Fruit fly (Drosophila melanogaster) whole organism, embryonic: ENCODE results near the gene axo.

Source experiments
- Adf1 ChIP-seq: fragments of 200-800 bp; sonication (Bioruptor generic); IDR thresholded peaks from 2 replicates; pipeline ENCODE4 v1.3.6; 2022; ENCODE audit warnings: missing biosample characterization, missing genetic modification characterization
- B-H1 ChIP-seq: fragments of 200-800 bp; sonication (Bioruptor generic); IDR thresholded peaks from 3 replicates; pipeline ENCODE4 v1.3.6; 2022; ENCODE audit warnings: missing biosample characterization, missing genetic modification characterization
- Bteb2 ChIP-seq: fragments of 200-800 bp; sonication (Bioruptor generic); optimal IDR thresholded peaks from 2 replicates; lab custom pipeline; 2016; ENCODE audit warnings: missing biosample characterization, missing genetic modification characterization
- CG10366 ChIP-seq: fragments of 200-800 bp; sonication (Bioruptor generic); IDR thresholded peaks from 2 replicates; pipeline ENCODE4 v1.3.6; 2022; ENCODE audit warnings: missing biosample characterization, missing genetic modification characterization
- CG11085 ChIP-seq: fragments of 200-800 bp; sonication (Bioruptor generic); IDR thresholded peaks from 2 replicates; pipeline ENCODE4 v1.3.6; 2022; ENCODE audit warnings: missing biosample characterization, missing genetic modification characterization
- CG11504 ChIP-seq: fragments of 200-800 bp; sonication (Bioruptor generic); optimal IDR thresholded peaks from 3 replicates; lab custom pipeline; 2019; ENCODE audit warnings: missing biosample characterization, mild to moderate bottlenecking, missing genetic modification characterization, moderate library complexity
- CG11695 ChIP-seq: fragments of 200-800 bp; sonication (Bioruptor generic); IDR thresholded peaks from 3 replicates; pipeline ENCODE4 v1.3.6; 2022; ENCODE audit warnings: missing biosample characterization, missing genetic modification characterization
- CG12299 ChIP-seq: fragments of 200-800 bp; sonication (Bioruptor generic); optimal IDR thresholded peaks from 2 replicates; lab custom pipeline; 2018; ENCODE audit warnings: missing biosample characterization, mild to moderate bottlenecking, missing genetic modification characterization
- CG15601 ChIP-seq: fragments of 200-800 bp; sonication (Bioruptor generic); optimal IDR thresholded peaks from 3 replicates; lab custom pipeline; 2019; ENCODE audit warnings: missing biosample characterization, mild to moderate bottlenecking, missing genetic modification characterization, moderate library complexity
- CG17802 ChIP-seq: fragments of 200-800 bp; sonication (Bioruptor generic); optimal IDR thresholded peaks from 2 replicates; lab custom pipeline; 2018; ENCODE audit warnings: missing biosample characterization, mild to moderate bottlenecking, missing genetic modification characterization, moderate library complexity
- CG31224 ChIP-seq: fragments of 200-800 bp; sonication (Bioruptor generic); IDR thresholded peaks from 2 replicates; pipeline ENCODE4 v1.3.6; 2022; ENCODE audit warnings: missing biosample characterization, missing genetic modification characterization
- CG4360 ChIP-seq: fragments of 200-800 bp; sonication (Bioruptor generic); IDR thresholded peaks from 2 replicates; pipeline ENCODE4 v1.3.6; 2022; ENCODE audit warnings: missing biosample characterization, missing genetic modification characterization
- CG6765 ChIP-seq: fragments of 200-800 bp; sonication (Bioruptor generic); optimal IDR thresholded peaks from 3 replicates; lab custom pipeline; 2017; ENCODE audit warnings: missing biosample characterization, mild to moderate bottlenecking, missing genetic modification characterization
- CG8388 ChIP-seq: fragments of 200-800 bp; sonication (Bioruptor generic); optimal IDR thresholded peaks from 2 replicates; lab custom pipeline; 2019; ENCODE audit warnings: missing biosample characterization, mild to moderate bottlenecking, missing genetic modification characterization, moderate library complexity
- CG9727 ChIP-seq: fragments of 200-800 bp; sonication (Bioruptor generic); optimal IDR thresholded peaks from 3 replicates; lab custom pipeline; 2017; ENCODE audit warnings: missing biosample characterization, mild to moderate bottlenecking, missing genetic modification characterization
- Dip2 ChIP-seq: fragments of 200-800 bp; sonication (Bioruptor generic); IDR thresholded peaks from 2 replicates; pipeline ENCODE4 v1.3.6; 2022; ENCODE audit warnings: missing biosample characterization, missing genetic modification characterization
- MESR4 ChIP-seq: fragments of 200-800 bp; sonication (Bioruptor generic); optimal IDR thresholded peaks from 2 replicates; lab custom pipeline; 2018; ENCODE audit warnings: missing biosample characterization, mild to moderate bottlenecking, missing genetic modification characterization, moderate library complexity
- MTF-1 ChIP-seq: fragments of 200-800 bp; sonication (Bioruptor generic); optimal IDR thresholded peaks from 2 replicates; lab custom pipeline; 2018; ENCODE audit warnings: missing biosample characterization, mild to moderate bottlenecking, missing genetic modification characterization, borderline replicate concordance
- Nf-YA ChIP-seq: fragments of 200-800 bp; sonication (Bioruptor generic); IDR thresholded peaks from 2 replicates; pipeline ENCODE4 v1.3.6; 2022; ENCODE audit warnings: missing biosample characterization, missing genetic modification characterization
- Ptx1 ChIP-seq: fragments of 200-800 bp; sonication (Bioruptor generic); IDR thresholded peaks from 2 replicates; pipeline ENCODE4 v1.3.6; 2022; ENCODE audit warnings: missing biosample characterization, missing genetic modification characterization
- Stat92E ChIP-seq, 3 experiments: fragments of >200 bp in 2 of 3; fragments of 200-800 bp in 1 of 3; sonication (Bioruptor generic) in 1 of 3; optimal IDR thresholded peaks; 2 replicates each; lab custom pipeline; 2017 to 2019; ENCODE audit warnings: missing biosample characterization in 3 of 3, missing genetic modification characterization in 3 of 3, mild to moderate bottlenecking in 1 of 3, moderate library complexity in 1 of 3
- ab ChIP-seq: fragments of 200-800 bp; sonication (Bioruptor generic); optimal IDR thresholded peaks from 2 replicates; lab custom pipeline; 2016; ENCODE audit warnings: missing biosample characterization, missing genetic modification characterization
- ara ChIP-seq: fragments of 200-800 bp; sonication (Bioruptor generic); IDR thresholded peaks from 2 replicates; pipeline ENCODE4 v1.3.6; 2022; ENCODE audit warnings: missing biosample characterization, missing genetic modification characterization
- chinmo ChIP-seq: fragments of 200-800 bp; sonication (Bioruptor generic); IDR thresholded peaks from 4 replicates; pipeline ENCODE4 v1.3.6; 2022; ENCODE audit warnings: missing biosample characterization, missing genetic modification characterization; ENCODE audit not compliant: partially characterized antibody
- dimm ChIP-seq: fragments of 200-800 bp; sonication (Bioruptor generic); IDR thresholded peaks from 2 replicates; pipeline ENCODE4 v1.3.6; 2022; ENCODE audit warnings: missing biosample characterization, missing genetic modification characterization
- dmrt99B ChIP-seq: fragments of 200-800 bp; sonication (Bioruptor generic); optimal IDR thresholded peaks from 2 replicates; lab custom pipeline; 2018; ENCODE audit warnings: missing biosample characterization, mild to moderate bottlenecking, missing genetic modification characterization, moderate library complexity
- fd102C ChIP-seq: fragments of 200-800 bp; sonication (Bioruptor generic); optimal IDR thresholded peaks from 2 replicates; lab custom pipeline; 2018; ENCODE audit warnings: missing biosample characterization, mild to moderate bottlenecking, missing genetic modification characterization, moderate library complexity
- fd64A ChIP-seq: fragments of 200-800 bp; sonication (Bioruptor generic); optimal IDR thresholded peaks from 3 replicates; lab custom pipeline; 2018; ENCODE audit warnings: missing biosample characterization, mild to moderate bottlenecking, missing genetic modification characterization
- gro ChIP-seq: fragments of 200-800 bp; sonication (Bioruptor generic); optimal IDR thresholded peaks from 2 replicates; lab custom pipeline; 2016; ENCODE audit warnings: missing biosample characterization, missing genetic modification characterization
- her ChIP-seq: fragments of 200-800 bp; sonication (Bioruptor generic); optimal IDR thresholded peaks from 2 replicates; lab custom pipeline; 2016; ENCODE audit warnings: missing biosample characterization, missing genetic modification characterization
- lmd ChIP-seq: fragments of 200-800 bp; sonication (Bioruptor generic); IDR thresholded peaks from 2 replicates; pipeline ENCODE4 v1.3.6; 2022; ENCODE audit warnings: missing biosample characterization, missing genetic modification characterization
- phol ChIP-seq: fragments of 200-800 bp; sonication (Bioruptor generic); optimal IDR thresholded peaks from 3 replicates; lab custom pipeline; 2018; ENCODE audit warnings: missing biosample characterization, mild to moderate bottlenecking, missing genetic modification characterization, moderate library complexity
- salm ChIP-seq: fragments of 200-800 bp; sonication (Bioruptor generic); optimal IDR thresholded peaks from 2 replicates; lab custom pipeline; 2018; ENCODE audit warnings: missing biosample characterization, mild to moderate bottlenecking, missing genetic modification characterization
- sens ChIP-seq: fragments of 200-800 bp; sonication (Bioruptor generic); peaks from one replicate; lab custom pipeline; 2016; ENCODE audit warnings: missing biosample characterization, missing genetic modification characterization
- sr ChIP-seq: fragments of 200-800 bp; sonication (Bioruptor generic); IDR thresholded peaks from 3 replicates; pipeline ENCODE4 v1.3.6; 2022; ENCODE audit warnings: missing biosample characterization, missing genetic modification characterization
- tgo ChIP-seq: fragments of 200-800 bp; sonication (Bioruptor generic); IDR thresholded peaks from 3 replicates; pipeline ENCODE4 v1.3.6; 2022; ENCODE audit warnings: missing biosample characterization, missing genetic modification characterization
- vvl ChIP-seq: fragments of 200-800 bp; sonication (Bioruptor generic); IDR thresholded peaks from 2 replicates; pipeline ENCODE4 v1.3.6; 2022; ENCODE audit warnings: missing biosample characterization, missing genetic modification characterization
- wor ChIP-seq: fragments of 200-800 bp; sonication (Bioruptor generic); IDR thresholded peaks from 2 replicates; pipeline ENCODE4 v1.3.6; 2022; ENCODE audit warnings: missing biosample characterization, missing genetic modification characterization
- zfh1 ChIP-seq: fragments of 200-800 bp; sonication (Bioruptor generic); IDR thresholded peaks from 3 replicates; pipeline ENCODE4 v1.3.6; 2022; ENCODE audit warnings: missing biosample characterization, missing genetic modification characterization

axo gene

DNA sequence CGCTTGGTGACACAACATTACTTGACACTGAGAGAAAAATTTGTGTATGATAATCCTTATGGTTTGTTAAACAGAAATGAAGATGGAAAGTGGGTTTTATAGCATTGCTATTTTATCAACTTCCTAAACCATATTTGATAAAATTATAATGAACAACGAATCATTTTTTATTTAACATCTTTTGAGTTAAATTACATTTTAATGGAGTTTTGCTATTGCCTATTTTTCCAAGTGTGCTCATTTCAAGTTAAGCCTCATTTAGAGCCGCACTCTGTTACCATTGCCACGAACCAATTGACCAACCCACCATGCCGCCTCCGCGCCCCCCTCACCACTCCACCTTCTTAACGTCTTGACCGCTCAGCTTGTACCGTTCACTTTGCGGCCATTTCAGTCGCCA lies 13.0 kb upstream of the axo start (continued):
- TF ChIP-seq B-H1 (GFP tag; lab: Robert Waterston, UW) (0 out of 3 replicates have a peak, but pooled peaks have one; percentile 10), CG31224 (GFP tag; lab: Robert Waterston, UW) (no peak), CG17802 (tag; lab: Kevin White, UChicago) (no peak), CG11695 (peak; percentile 38; the same call in 1 of the 3 replicates), gro (GFP tag; lab: Kevin White, UChicago) (no peak), lmd (peak; percentile 33), CG10366 (GFP tag; lab: Robert Waterston, UW) (peak; percentile 13; the same call in 1 of the 2 replicates), dimm (GFP tag; lab: Robert Waterston, UW) (no peak), sr (GFP tag; lab: Robert Waterston, UW) (peak; percentile 45; the same call in 2 of the 3 replicates), CG6765 (GFP tag; lab: Kevin White, UChicago) (no peak), Nf-YA (GFP tag; lab: Robert Waterston, UW) (peak; percentile 29; the same call in 1 of the 2 replicates), CG11504 (peak; percentile 36), tgo (GFP tag; lab: Robert Waterston, UW) (peak; percentile 44; the same call in 2 of the 3 replicates), CG12299 (tag; lab: Kevin White, UChicago) (no peak), MTF-1 (GFP tag; lab: Kevin White, UChicago) (no peak), Ptx1 (peak; percentile 67), fd102C (GFP tag; lab: Kevin White, UChicago) (no peak), zfh1 (GFP tag; lab: Robert Waterston, UW) (0 out of 3 replicates have a peak, but pooled peaks have one; percentile 11), phol (tag; lab: Kevin White, UChicago) (peak; percentile 7), wor (GFP tag; lab: Robert Waterston, UW) (no peak), MESR4 (GFP tag; lab: Kevin White, UChicago) (no peak), dmrt99B (tag; lab: Kevin White, UChicago) (peak; percentile 45), CG9727 (GFP tag; lab: Kevin White, UChicago) (no peak), salm (tag; lab: Kevin White, UChicago) (no peak), CG4360 (GFP tag; lab: Robert Waterston, UW) (no peak), ab (GFP tag; lab: Kevin White, UChicago) (no peak), CG11085 (GFP tag; lab: Robert Waterston, UW) (no peak), vvl (GFP tag; lab: Robert Waterston, UW) (peak; percentile 68), Stat92E (GFP tag; optimal IDR thresholded peaks at IDR 0.05; lab: Kevin White, UChicago) (no peak), Dip2 (GFP tag; lab: Robert Waterston, UW) (no peak), ara (GFP tag; lab: Robert Waterston, UW) (no peak), sens (GFP tag; lab: Kevin White, UChicago) (peak; percentile 57), fd64A (GFP tag; lab: Kevin White, UChicago) (no peak), CG15601 (tag; lab: Kevin White, UChicago) (no peak), Bteb2 (GFP tag; lab: Kevin White, UChicago) (no peak)

dm6 chr3L:4698496-4698895 lies 11.4 kb upstream of the axo start:
- TF ChIP-seq vvl (GFP tag; lab: Robert Waterston, UW) = peak; percentile 7
- 0 out of 2 replicates have a peak, but pooled peaks have one; percentile 0 for TF ChIP-seq Adf1 (GFP tag; lab: Robert Waterston, UW)
- no peak for TF ChIP-seq her (GFP tag; lab: Kevin White, UChicago)
- no peak for TF ChIP-seq CG8388
- peak; percentile 57; the same call in 1 of the 4 replicates for TF ChIP-seq chinmo (GFP tag; lab: Robert Waterston, UW)
- TF ChIP-seq, all 482 proteins: peak for 3
